Fruit fly (Drosophila melanogaster): ENCODE measurements around the gene GstD9.

The GstD9 gene

dm6 chr3R:12395880-12396279 is 28.5 kb upstream of the GstD9 start, which contains the start of the genes CG10096 and CG10097:
CG10096 (minus strand) TSS chr3R:12395980.
CG10097 (minus strand) TSS chr3R:12395980.
- TF ChIP-seq CG1621 (tag; optimal IDR thresholded peaks at IDR 0.05) (no peak), CG6276 (GFP tag; optimal IDR thresholded peaks at IDR 0.05) (no peak), Hr38 (GFP tag; optimal IDR thresholded peaks at IDR 0.05) (no peak), salr (GFP tag; optimal IDR thresholded peaks at IDR 0.05) (no peak), Ets21C (GFP tag; optimal IDR thresholded peaks at IDR 0.05) (no peak), Eip93F (GFP tag; optimal IDR thresholded peaks at IDR 0.05) (no peak), CG9139 (GFP tag; optimal IDR thresholded peaks at IDR 0.05) (no peak), Smox (GFP tag; optimal IDR thresholded peaks at IDR 0.05) (no peak), fkh (GFP tag; optimal IDR thresholded peaks at IDR 0.05) (no peak), CG6854 (GFP tag; optimal IDR thresholded peaks at IDR 0.05) (no peak), CG16779 (tag; optimal IDR thresholded peaks at IDR 0.05) (no peak), esn (GFP tag; optimal IDR thresholded peaks at IDR 0.05) (no peak), Blimp-1 (GFP tag; optimal IDR thresholded peaks at IDR 0.05) (no peak), CG32006 (GFP tag; optimal IDR thresholded peaks at IDR 0.05) (no peak), Ets96B (tag; optimal IDR thresholded peaks at IDR 0.05) (no peak)

dm6 chr3R:12386965-12387364 is 19.6 kb upstream of the GstD9 start, which contains the start of gene CG33098:
CG33098 (plus strand) TSS chr3R:12387188.
- TF ChIP-seq OdsH (GFP tag; optimal IDR thresholded peaks at IDR 0.05) (no peak), CG6792 (GFP tag; optimal IDR thresholded peaks at IDR 0.05) (no peak), ss (GFP tag; optimal IDR thresholded peaks at IDR 0.05) (no peak), CG1621 (tag; optimal IDR thresholded peaks at IDR 0.05) (no peak), dac (GFP tag; optimal IDR thresholded peaks at IDR 0.05) (no peak), fkh (GFP tag; optimal IDR thresholded peaks at IDR 0.05) (no peak), Hr4 (GFP tag; optimal IDR thresholded peaks at IDR 0.05) (no peak), Eip93F (GFP tag; optimal IDR thresholded peaks at IDR 0.05) (no peak), CG3919 (GFP tag; optimal IDR thresholded peaks at IDR 0.05) (no peak), Sox15 (GFP tag; optimal IDR thresholded peaks at IDR 0.05) (no peak), CG8319 (GFP tag; optimal IDR thresholded peaks at IDR 0.05) (no peak), CG34406 (GFP tag; optimal IDR thresholded peaks at IDR 0.05) (no peak), CG6163 (GFP tag; IDR thresholded peaks at IDR 0.05) (no peak), lz (GFP tag; optimal IDR thresholded peaks at IDR 0.05) (no peak), Hr38 (GFP tag; optimal IDR thresholded peaks at IDR 0.05) (no peak), CG15336 (GFP tag; IDR thresholded peaks at IDR 0.05) (no peak), Smox (GFP tag; optimal IDR thresholded peaks at IDR 0.05) (no peak)

- TF ChIP-seq fd59A (GFP tag; optimal IDR thresholded peaks at IDR 0.05) (no peak), CG6854 (GFP tag; optimal IDR thresholded peaks at IDR 0.05) (no peak), topi (GFP tag; optimal IDR thresholded peaks at IDR 0.05) (no peak), eg (GFP tag; IDR thresholded peaks at IDR 0.05) (no peak), achi (GFP tag; optimal IDR thresholded peaks at IDR 0.05) (no peak), pdm3 (GFP tag; optimal IDR thresholded peaks at IDR 0.05) (no peak), CG6808 (GFP tag; optimal IDR thresholded peaks at IDR 0.05) (no peak), CG10631 (GFP tag; optimal IDR thresholded peaks at IDR 0.05) (no peak), CG11762 (GFP tag; optimal IDR thresholded peaks at IDR 0.05; ENCODE audit: insufficient read depth) (no peak), Smox (GFP tag; optimal IDR thresholded peaks at IDR 0.05) (no peak), acj6 (GFP tag; optimal IDR thresholded peaks at IDR 0.05) (no peak), Hr39 (GFP tag; optimal IDR thresholded peaks at IDR 0.05) (no peak), CG34406 (GFP tag; optimal IDR thresholded peaks at IDR 0.05) (no peak), CG4318 (GFP tag; optimal IDR thresholded peaks at IDR 0.05) (no peak), spab (GFP tag; optimal IDR thresholded peaks at IDR 0.05) (no peak), CG1621 (tag; optimal IDR thresholded peaks at IDR 0.05) (no peak)
These were observed 18.6 kb upstream of the GstD9 start, which contains the start of gene Sol1 for dm6 chr3R:12385949-12386348. Sol1 (plus strand) TSS chr3R:12386249.

Data from whole organism, prepupa.